Fruit fly (Drosophila melanogaster) whole organism: ENCODE results near the gene Tim17b2.

Experiments used
- CG8478 ChIP-seq: fragments of >200 bp; optimal IDR thresholded peaks from 2 replicates; lab custom pipeline; 2018; ENCODE audit warnings: inconsistent platforms
- EcR ChIP-seq, 2 experiments: fragments of >200 bp; optimal IDR thresholded peaks; 2 replicates each; lab custom pipeline; 2017; ENCODE audit warnings: missing biosample characterization in 2 of 2, missing genetic modification characterization in 2 of 2, missing genetic modification reagents in 2 of 2
- pan ChIP-seq: fragments of >200 bp; optimal IDR thresholded peaks from 2 replicates; lab custom pipeline; 2017
- usp ChIP-seq: fragments of >200 bp; optimal IDR thresholded peaks from 2 replicates; lab custom pipeline; 2017; ENCODE audit warnings: missing biosample characterization, missing genetic modification characterization, mixed read lengths

DNA sequence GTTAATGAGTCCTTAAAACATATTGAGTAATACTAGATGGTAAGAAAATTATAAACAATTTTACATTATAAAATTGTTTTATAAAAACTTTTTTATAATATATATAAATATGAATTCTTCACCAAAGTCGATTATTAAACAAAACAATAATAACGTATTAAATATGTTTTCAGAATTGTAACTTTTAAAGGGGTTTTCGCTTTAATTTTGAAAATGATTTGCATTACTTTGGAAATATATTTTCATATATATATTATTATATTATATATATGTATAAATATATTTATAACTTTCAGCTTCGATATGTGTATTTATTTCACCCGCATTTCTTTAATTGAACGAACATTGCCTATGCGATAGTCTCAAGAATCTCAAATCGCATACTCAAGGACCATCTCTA is 26.5 kb upstream of the Tim17b2 start:
- TF ChIP-seq EcR (GFP tag; optimal IDR thresholded peaks at IDR 0.05; lab: Kevin White, UChicago), result no peak
- no peak for TF ChIP-seq CG8478 (lab: Kevin White, UChicago)
- no peak for TF ChIP-seq usp (GFP tag; lab: Kevin White, UChicago)
- TF ChIP-seq pan (lab: Kevin White, UChicago), result no peak
